Fruit fly (Drosophila melanogaster) whole organism, embryonic: ENCODE results near the gene Set2.

ENCODE experiments used
- Abd-B ChIP-seq: fragments of 200-800 bp; sonication (Bioruptor generic); optimal IDR thresholded peaks from 2 replicates; lab custom pipeline; 2018; ENCODE audit warnings: missing biosample characterization, mild to moderate bottlenecking, missing genetic modification characterization, moderate library complexity
- Adf1 ChIP-seq: fragments of 200-800 bp; sonication (Bioruptor generic); IDR thresholded peaks from 2 replicates; pipeline ENCODE4 v1.3.6; 2022; ENCODE audit warnings: missing biosample characterization, missing genetic modification characterization
- B-H1 ChIP-seq: fragments of 200-800 bp; sonication (Bioruptor generic); IDR thresholded peaks from 3 replicates; pipeline ENCODE4 v1.3.6; 2022; ENCODE audit warnings: missing biosample characterization, missing genetic modification characterization
- CG10321 ChIP-seq: fragments of 200-800 bp; sonication (Bioruptor generic); IDR thresholded peaks from 2 replicates; pipeline ENCODE4 v1.3.6; 2022; ENCODE audit warnings: missing biosample characterization, missing genetic modification characterization
- CG10366 ChIP-seq: fragments of 200-800 bp; sonication (Bioruptor generic); IDR thresholded peaks from 2 replicates; pipeline ENCODE4 v1.3.6; 2022; ENCODE audit warnings: missing biosample characterization, missing genetic modification characterization
- CG11456 ChIP-seq: fragments of 200-800 bp; sonication (Bioruptor generic); IDR thresholded peaks from 3 replicates; pipeline ENCODE4 v1.3.6; 2022; ENCODE audit warnings: missing biosample characterization, missing genetic modification characterization
- CG13894 ChIP-seq: fragments of 200-800 bp; sonication (Bioruptor generic); optimal IDR thresholded peaks from 3 replicates; lab custom pipeline; 2018; ENCODE audit warnings: missing biosample characterization, mild to moderate bottlenecking, missing genetic modification characterization, moderate library complexity
- CG15514 ChIP-seq: fragments of 200-800 bp; sonication (Bioruptor generic); optimal IDR thresholded peaks from 3 replicates; lab custom pipeline; 2017; ENCODE audit warnings: missing biosample characterization, missing genetic modification characterization, mild to moderate bottlenecking, moderate library complexity, missing genetic modification reagents
- CG16815 ChIP-seq: fragments of 200-800 bp; sonication (Bioruptor generic); optimal IDR thresholded peaks from 3 replicates; lab custom pipeline; 2017; ENCODE audit warnings: missing biosample characterization, mild to moderate bottlenecking, missing genetic modification characterization
- CG17568 ChIP-seq: fragments of 200-800 bp; sonication (Bioruptor generic); optimal IDR thresholded peaks from 2 replicates; lab custom pipeline; 2018; ENCODE audit warnings: missing biosample characterization, mild to moderate bottlenecking, missing genetic modification characterization, moderate library complexity
- CG17829 ChIP-seq: fragments of 200-800 bp; optimal IDR thresholded peaks from 2 replicates; lab custom pipeline; 2019; ENCODE audit warnings: missing biosample characterization, mild to moderate bottlenecking, missing genetic modification characterization, moderate library complexity
- CG34224 ChIP-seq: fragments of 200-800 bp; sonication (Bioruptor generic); IDR thresholded peaks from 3 replicates; pipeline ENCODE4 v1.3.6; 2022; ENCODE audit warnings: missing biosample characterization, missing genetic modification characterization; ENCODE audit not compliant: partially characterized antibody
- CG43689 ChIP-seq: fragments of 200-800 bp; sonication (Bioruptor generic); IDR thresholded peaks from 2 replicates; pipeline ENCODE4 v1.3.6; 2022; ENCODE audit warnings: missing biosample characterization, missing genetic modification characterization
- CG6654 ChIP-seq: fragments of 200-800 bp; sonication (Bioruptor generic); optimal IDR thresholded peaks from 2 replicates; lab custom pipeline; 2017; ENCODE audit warnings: missing biosample characterization, mild to moderate bottlenecking, missing genetic modification characterization
- CG6689 ChIP-seq: fragments of 200-800 bp; sonication (Bioruptor generic); IDR thresholded peaks from 2 replicates; pipeline ENCODE4 v1.3.6; 2022; ENCODE audit warnings: missing biosample characterization, missing genetic modification characterization
- CG7372 ChIP-seq: fragments of 200-800 bp; sonication (Bioruptor generic); IDR thresholded peaks from 2 replicates; pipeline ENCODE4 v1.3.6; 2022; ENCODE audit warnings: missing biosample characterization, missing genetic modification characterization
- CG7987 ChIP-seq: fragments of 200-800 bp; sonication (Bioruptor generic); optimal IDR thresholded peaks from 2 replicates; lab custom pipeline; 2018; ENCODE audit warnings: missing biosample characterization, mild to moderate bottlenecking, missing genetic modification characterization, moderate library complexity
- CG9215 ChIP-seq: fragments of 200-800 bp; sonication (Bioruptor generic); IDR thresholded peaks from 2 replicates; pipeline ENCODE4 v1.3.6; 2022; ENCODE audit warnings: missing biosample characterization, missing genetic modification characterization
- D ChIP-seq, 2 experiments: fragments of 200-800 bp in 1 of 2; fragments of >200 bp in 1 of 2; sonication (Bioruptor generic) in 1 of 2; optimal IDR thresholded peaks; 2 replicates in 1 of 2; 3 replicates in 1 of 2; lab custom pipeline; 2017; ENCODE audit warnings: mild to moderate bottlenecking in 1 of 2, missing biosample characterization in 1 of 2, missing genetic modification characterization in 1 of 2, missing genetic modification reagents in 1 of 2
- Dad ChIP-seq: fragments of 200-800 bp; sonication (Bioruptor generic); optimal IDR thresholded peaks from 3 replicates; lab custom pipeline; 2016; ENCODE audit warnings: missing biosample characterization, missing genetic modification characterization
- Drgx ChIP-seq: fragments of 200-800 bp; sonication (Bioruptor generic); IDR thresholded peaks from 2 replicates; pipeline ENCODE4 v1.3.6; 2022; ENCODE audit warnings: missing biosample characterization, missing genetic modification characterization
- E2f2 ChIP-seq: fragments of 200-800 bp; sonication (Bioruptor generic); IDR thresholded peaks from 2 replicates; pipeline ENCODE4 v1.3.6; 2022; ENCODE audit warnings: missing biosample characterization, missing genetic modification characterization
- Ets65A ChIP-seq: fragments of 200-800 bp; sonication (Bioruptor generic); peaks from one replicate; lab custom pipeline; 2016; ENCODE audit warnings: missing biosample characterization, missing genetic modification characterization
- H2.0 ChIP-seq: fragments of 200-800 bp; sonication (Bioruptor generic); IDR thresholded peaks from 2 replicates; pipeline ENCODE4 v1.3.6; 2022; ENCODE audit warnings: missing biosample characterization, missing genetic modification characterization
- HmgZ ChIP-seq: fragments of 200-800 bp; sonication (Bioruptor generic); optimal IDR thresholded peaks from 2 replicates; lab custom pipeline; 2018; ENCODE audit warnings: missing biosample characterization, mild to moderate bottlenecking, missing genetic modification characterization
- Hmx ChIP-seq: fragments of 200-800 bp; sonication (Bioruptor generic); optimal IDR thresholded peaks from 2 replicates; lab custom pipeline; 2016; ENCODE audit warnings: missing biosample characterization, missing genetic modification characterization
- Lim3 ChIP-seq: fragments of 200-800 bp; sonication (Bioruptor generic); IDR thresholded peaks from 2 replicates; pipeline ENCODE4 v1.3.6; 2022; ENCODE audit warnings: missing biosample characterization, missing genetic modification characterization
- NfI ChIP-seq: fragments of 200-800 bp; sonication (Bioruptor generic); optimal IDR thresholded peaks from 3 replicates; lab custom pipeline; 2018; ENCODE audit warnings: missing biosample characterization, mild to moderate bottlenecking, missing genetic modification characterization, moderate library complexity
- Ptx1 ChIP-seq: fragments of 200-800 bp; sonication (Bioruptor generic); IDR thresholded peaks from 2 replicates; pipeline ENCODE4 v1.3.6; 2022; ENCODE audit warnings: missing biosample characterization, missing genetic modification characterization
- Rfx ChIP-seq: fragments of 200-800 bp; sonication (Bioruptor generic); IDR thresholded peaks from 2 replicates; pipeline ENCODE4 v1.3.6; 2022; ENCODE audit warnings: missing biosample characterization, missing genetic modification characterization
- Xbp1 ChIP-seq: fragments of 200-800 bp; sonication (Bioruptor generic); optimal IDR thresholded peaks from 3 replicates; lab custom pipeline; 2016; ENCODE audit warnings: missing biosample characterization, mild to moderate bottlenecking, missing genetic modification characterization
- ac ChIP-seq: fragments of 200-800 bp; sonication (Bioruptor generic); optimal IDR thresholded peaks from 3 replicates; lab custom pipeline; 2017; ENCODE audit warnings: missing biosample characterization, mild to moderate bottlenecking, missing genetic modification characterization
- bbx ChIP-seq: fragments of 200-800 bp; sonication (Bioruptor generic); IDR thresholded peaks from 2 replicates; pipeline ENCODE4 v1.3.6; 2022; ENCODE audit warnings: missing biosample characterization, missing genetic modification characterization; ENCODE audit not compliant: partially characterized antibody
- cad ChIP-seq: fragments of >200 bp; optimal IDR thresholded peaks from 2 replicates; lab custom pipeline; 2017; ENCODE audit warnings: missing biosample characterization, missing genetic modification characterization
- cg ChIP-seq: fragments of 200-800 bp; sonication (Bioruptor generic); optimal IDR thresholded peaks from 3 replicates; lab custom pipeline; 2019; ENCODE audit warnings: missing biosample characterization, mild to moderate bottlenecking, missing genetic modification characterization, moderate library complexity
- corto ChIP-seq: fragments of 200-800 bp; sonication (Bioruptor generic); optimal IDR thresholded peaks from 2 replicates; lab custom pipeline; 2016; ENCODE audit warnings: missing biosample characterization, mild to moderate bottlenecking, missing genetic modification characterization, moderate library complexity
- fd64A ChIP-seq: fragments of 200-800 bp; sonication (Bioruptor generic); optimal IDR thresholded peaks from 3 replicates; lab custom pipeline; 2018; ENCODE audit warnings: missing biosample characterization, mild to moderate bottlenecking, missing genetic modification characterization
- fu2 ChIP-seq: fragments of 200-800 bp; sonication (Bioruptor generic); optimal IDR thresholded peaks from 2 replicates; lab custom pipeline; 2016; ENCODE audit warnings: missing biosample characterization, missing genetic modification characterization
- her ChIP-seq: fragments of 200-800 bp; sonication (Bioruptor generic); optimal IDR thresholded peaks from 2 replicates; lab custom pipeline; 2016; ENCODE audit warnings: missing biosample characterization, missing genetic modification characterization
- kay ChIP-seq: fragments of 200-800 bp; sonication (Bioruptor generic); optimal IDR thresholded peaks from 2 replicates; lab custom pipeline; 2016; ENCODE audit warnings: missing biosample characterization, missing genetic modification characterization
- nerfin-1 ChIP-seq: fragments of 200-800 bp; sonication (Bioruptor generic); optimal IDR thresholded peaks from 3 replicates; lab custom pipeline; 2019; ENCODE audit warnings: missing biosample characterization, mild to moderate bottlenecking, missing genetic modification characterization, moderate library complexity
- nom ChIP-seq: fragments of 200-800 bp; sonication (Bioruptor generic); optimal IDR thresholded peaks from 2 replicates; lab custom pipeline; 2017; ENCODE audit warnings: missing biosample characterization, missing genetic modification characterization, mild to moderate bottlenecking, moderate library complexity, missing genetic modification reagents
- repo ChIP-seq: fragments of 200-800 bp; sonication (Bioruptor generic); optimal IDR thresholded peaks from 2 replicates; lab custom pipeline; 2016; ENCODE audit warnings: missing biosample characterization, missing genetic modification characterization
- salm ChIP-seq: fragments of 200-800 bp; sonication (Bioruptor generic); optimal IDR thresholded peaks from 2 replicates; lab custom pipeline; 2018; ENCODE audit warnings: missing biosample characterization, mild to moderate bottlenecking, missing genetic modification characterization
- slp2 ChIP-seq: fragments of 200-800 bp; sonication (Bioruptor generic); optimal IDR thresholded peaks from 2 replicates; lab custom pipeline; 2016; ENCODE audit warnings: missing biosample characterization, missing genetic modification characterization
- ssp ChIP-seq: fragments of 200-800 bp; sonication (Bioruptor generic); IDR thresholded peaks from 2 replicates; pipeline ENCODE4 v1.3.6; 2022; ENCODE audit warnings: missing biosample characterization, missing genetic modification characterization
- stwl ChIP-seq: fragments of 200-800 bp; sonication (Bioruptor generic); optimal IDR thresholded peaks from 3 replicates; lab custom pipeline; 2018; ENCODE audit warnings: missing biosample characterization, mild to moderate bottlenecking, missing genetic modification characterization, moderate library complexity
- tap ChIP-seq: fragments of 200-800 bp; optimal IDR thresholded peaks from 3 replicates; lab custom pipeline; 2019; ENCODE audit warnings: missing biosample characterization, mild to moderate bottlenecking, missing genetic modification characterization, moderate library complexity
- wor ChIP-seq: fragments of 200-800 bp; sonication (Bioruptor generic); IDR thresholded peaks from 2 replicates; pipeline ENCODE4 v1.3.6; 2022; ENCODE audit warnings: missing biosample characterization, missing genetic modification characterization

The Set2 gene

DNA sequence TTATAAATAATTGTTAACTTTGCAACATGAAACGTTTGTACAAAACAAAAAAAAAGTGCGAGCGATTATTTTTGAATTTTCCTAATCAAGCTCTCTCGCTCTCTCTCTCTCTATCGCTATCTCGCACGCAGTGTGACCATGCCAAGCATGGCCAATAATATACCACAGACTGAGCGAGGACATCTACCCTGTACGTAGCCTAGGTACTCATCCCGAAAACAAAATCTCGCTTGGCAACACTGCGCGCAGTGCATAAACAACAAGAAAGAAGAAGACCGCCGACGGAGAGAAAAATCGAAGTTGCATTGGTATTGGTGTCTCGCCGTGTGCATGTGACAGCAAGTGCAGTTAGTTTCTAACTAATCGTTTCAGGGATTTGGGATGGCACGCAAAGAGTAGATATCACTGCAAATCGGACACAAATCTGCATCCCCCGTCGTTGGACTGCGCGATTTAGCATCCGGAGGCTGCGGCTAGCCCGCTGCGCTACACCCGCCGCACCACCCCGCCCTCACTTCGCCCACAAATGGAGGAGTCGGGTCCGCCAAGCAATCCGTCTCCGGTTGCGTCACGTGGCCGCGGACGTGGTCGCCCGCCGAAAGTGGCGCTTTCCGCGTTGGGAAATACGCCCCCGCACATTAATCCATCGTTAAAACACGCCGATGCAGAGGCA is at the start of gene Set2, which contains the start of gene CG1998 (continued):
- no peak for TF ChIP-seq wor (GFP tag; lab: Robert Waterston, UW)
- TF ChIP-seq E2f2 (GFP tag; lab: Robert Waterston, UW) = peak; percentile 87
- TF ChIP-seq CG10321 (GFP tag; lab: Robert Waterston, UW) = peak; percentile 82
- TF ChIP-seq Dad (GFP tag; lab: Kevin White, UChicago) = peak; percentile 38
- no peak for TF ChIP-seq H2.0 (GFP tag; lab: Robert Waterston, UW)
- no peak for TF ChIP-seq B-H1 (GFP tag; lab: Robert Waterston, UW)
- TF ChIP-seq CG17829 (tag; lab: Kevin White, UChicago) = peak; percentile 57
- peak; percentile 84 for TF ChIP-seq CG15514 (GFP tag; lab: Kevin White, UChicago)
- TF ChIP-seq HmgZ (tag; lab: Kevin White, UChicago) = peak; percentile 79
- no peak for TF ChIP-seq tap
- no peak for TF ChIP-seq ac
- TF ChIP-seq fu2 (GFP tag; lab: Kevin White, UChicago) = peak; percentile 13
- TF ChIP-seq Drgx = no peak
- TF ChIP-seq CG16815 (GFP tag; lab: Kevin White, UChicago) = no peak
- no peak for TF ChIP-seq Hmx (GFP tag; lab: Kevin White, UChicago)
- no peak for TF ChIP-seq CG6689 (GFP tag; lab: Robert Waterston, UW)
- TF ChIP-seq CG11456 (GFP tag; lab: Robert Waterston, UW) = 0 out of 3 replicates have a peak, but pooled peaks have one; percentile 59
- TF ChIP-seq ssp = 0 out of 2 replicates have a peak, but pooled peaks have one; percentile 22
- peak; percentile 9 for TF ChIP-seq NfI (GFP tag; lab: Kevin White, UChicago)
- no peak for TF ChIP-seq CG17568 (GFP tag; lab: Kevin White, UChicago)
- peak; percentile 27; the same call in 1 of the 2 replicates for TF ChIP-seq bbx (GFP tag; lab: Robert Waterston, UW)
- no peak for TF ChIP-seq corto (GFP tag; lab: Kevin White, UChicago)
- peak; percentile 84 for TF ChIP-seq cg (GFP tag; lab: Kevin White, UChicago)
- TF ChIP-seq kay (GFP tag; lab: Kevin White, UChicago) = no peak
- TF ChIP-seq Rfx (GFP tag; lab: Robert Waterston, UW) = peak; percentile 70
- peak; percentile 16 for TF ChIP-seq repo (GFP tag; lab: Kevin White, UChicago)
- peak; percentile 95 for TF ChIP-seq Ets65A (GFP tag; lab: Kevin White, UChicago)
- no peak for TF ChIP-seq her
- peak; percentile 62 for TF ChIP-seq CG7987 (GFP tag; lab: Kevin White, UChicago)
- no peak for TF ChIP-seq nom (GFP tag; lab: Kevin White, UChicago)
- peak; percentile 8 for TF ChIP-seq salm (tag; lab: Kevin White, UChicago)
- peak; percentile 29; the same call in 1 of the 2 replicates for TF ChIP-seq Ptx1
- peak; percentile 41 for TF ChIP-seq nerfin-1 (tag; lab: Kevin White, UChicago)
- no peak for TF ChIP-seq D (optimal IDR thresholded peaks at IDR 0.05; lab: Kevin White, UChicago)
- TF ChIP-seq D (GFP tag; optimal IDR thresholded peaks at IDR 0.05; lab: Kevin White, UChicago) = no peak
- no peak; the same call in 1 of the 2 replicates for TF ChIP-seq Adf1 (GFP tag; lab: Robert Waterston, UW)
- peak; percentile 53 for TF ChIP-seq Xbp1
- no peak for TF ChIP-seq CG6654 (GFP tag; lab: Kevin White, UChicago)
- TF ChIP-seq CG9215 = peak; percentile 85
- TF ChIP-seq Lim3 (GFP tag; lab: Robert Waterston, UW) = no peak
- peak; percentile 13 for TF ChIP-seq slp2 (GFP tag; lab: Kevin White, UChicago)
- TF ChIP-seq CG13894 (tag; lab: Kevin White, UChicago) = peak; percentile 51
- TF ChIP-seq stwl (tag; lab: Kevin White, UChicago) = peak; percentile 92
- TF ChIP-seq CG10366 (GFP tag; lab: Robert Waterston, UW) = no peak
- TF ChIP-seq cad (GFP tag; lab: Kevin White, UChicago) = no peak
- TF ChIP-seq Abd-B (GFP tag; lab: Kevin White, UChicago) = peak; percentile 54
- TF ChIP-seq CG34224 (GFP tag; lab: Robert Waterston, UW) = peak; percentile 11; the same call in 1 of the 3 replicates
- TF ChIP-seq CG43689 (GFP tag; lab: Robert Waterston, UW) = no peak
- no peak for TF ChIP-seq CG7372 (GFP tag; lab: Robert Waterston, UW)
- no peak for TF ChIP-seq fd64A (GFP tag; lab: Kevin White, UChicago)
